Fruit fly (Drosophila melanogaster): ENCODE data around the gene CG13992.

The CG13992 gene

DNA sequence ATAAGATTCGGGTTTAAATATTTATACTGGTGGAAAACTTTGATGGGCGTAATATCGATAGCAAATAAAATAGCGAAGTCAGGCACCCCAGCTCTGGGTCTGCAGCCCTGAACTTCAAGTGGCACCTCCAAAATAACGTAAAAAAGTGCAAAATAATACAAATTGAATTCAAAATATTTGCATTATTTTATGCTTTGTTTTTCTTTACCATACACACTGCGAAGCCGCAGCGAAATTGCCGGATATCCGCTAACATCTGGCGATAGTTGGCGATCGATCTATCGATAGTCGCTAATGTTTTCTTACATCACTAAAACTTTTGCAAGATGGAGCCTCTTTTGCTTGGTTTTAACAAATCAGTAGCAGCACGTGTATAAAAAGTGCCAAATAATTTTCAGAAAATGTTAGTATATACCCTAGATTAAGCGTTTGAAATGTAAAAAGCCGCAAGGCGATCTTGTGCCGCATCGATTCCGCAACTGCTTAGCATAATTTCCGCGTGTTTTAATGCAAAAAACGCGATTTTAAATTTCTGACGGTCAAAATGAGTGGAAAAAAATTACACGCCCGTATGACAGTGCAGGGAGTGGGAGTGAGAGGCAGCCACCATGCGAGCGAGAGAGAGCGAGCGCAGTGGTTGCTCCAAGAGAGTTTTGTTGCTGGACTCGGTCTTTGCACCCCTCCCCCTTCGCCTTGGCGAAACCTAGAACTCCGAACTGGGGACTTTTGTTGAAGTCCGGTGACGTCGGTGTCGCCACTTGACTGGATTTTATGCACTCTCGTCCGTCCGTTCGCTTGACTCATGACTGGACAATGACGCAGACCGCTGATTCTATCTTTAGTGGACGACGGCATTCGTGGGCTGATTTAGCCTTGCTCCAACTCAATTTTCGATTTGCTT lies 14.1 kb upstream of the CG13992 start, which contains the start of gene eIF4A (continued):
- TF ChIP-seq CG15269 (tag; optimal IDR thresholded peaks at IDR 0.05) (no peak), Six4 (GFP tag; optimal IDR thresholded peaks at IDR 0.05) (no peak), btn (GFP tag; optimal IDR thresholded peaks at IDR 0.05) (no peak), CG18011 (GFP tag; optimal IDR thresholded peaks at IDR 0.05) (no peak), Chrac-16 (GFP tag; optimal IDR thresholded peaks at IDR 0.05) (no peak), CkIIα-i1 (GFP tag; IDR thresholded peaks at IDR 0.05) (no peak), ttk (GFP tag; IDR thresholded peaks at IDR 0.05) (no peak), rib (GFP tag; IDR thresholded peaks at IDR 0.05) (no peak), CG18599 (GFP tag; optimal IDR thresholded peaks at IDR 0.05) (peak; percentile 11), CG33557 (GFP tag; optimal IDR thresholded peaks at IDR 0.05) (peak; percentile 25), CG9609 (GFP tag; optimal IDR thresholded peaks at IDR 0.05) (peak; percentile 18), CG4328 (GFP tag; optimal IDR thresholded peaks at IDR 0.05) (no peak), CG30020 (tag; optimal IDR thresholded peaks at IDR 0.05) (peak; percentile 66), CG2889 (GFP tag; IDR thresholded peaks at IDR 0.05) (no peak), Stat92E (GFP tag; optimal IDR thresholded peaks at IDR 0.05) (peak in 1 of 3 experiments; percentile 2), klu (GFP tag; IDR thresholded peaks at IDR 0.05) (no peak), HLHmδ (GFP tag; optimal IDR thresholded peaks at IDR 0.05) (peak; percentile 6), HLH3B (GFP tag; IDR thresholded peaks at IDR 0.05) (no peak), Sox102F (GFP tag; optimal IDR thresholded peaks at IDR 0.05) (no peak), gcm2 (GFP tag; optimal IDR thresholded peaks at IDR 0.05) (peak; percentile 13), CG10979 (tag; optimal IDR thresholded peaks at IDR 0.05) (peak; percentile 1), Mrtf (GFP tag; IDR thresholded peaks at IDR 0.05) (no peak), CG4282 (GFP tag; optimal IDR thresholded peaks at IDR 0.05) (no peak), CG18764 (GFP tag; optimal IDR thresholded peaks at IDR 0.05) (no peak), cato (GFP tag; optimal IDR thresholded peaks at IDR 0.05; ENCODE audit: borderline replicate concordance) (no peak), CG15601 (tag; optimal IDR thresholded peaks at IDR 0.05) (peak; percentile 9), tgo (GFP tag; IDR thresholded peaks at IDR 0.05) (no peak), CG8765 (GFP tag; IDR thresholded peaks at IDR 0.05) (no peak), tup (GFP tag; optimal IDR thresholded peaks at IDR 0.05) (no peak), ap (GFP tag; IDR thresholded peaks at IDR 0.05) (no peak), ssp (GFP tag; IDR thresholded peaks at IDR 0.05) (no peak), CG14050 (GFP tag; IDR thresholded peaks at IDR 0.05) (no peak), gfzf (GFP tag; optimal IDR thresholded peaks at IDR 0.05) (no peak), CG10321 (GFP tag; IDR thresholded peaks at IDR 0.05) (no peak), wor (GFP tag; IDR thresholded peaks at IDR 0.05) (no peak), CG4854 (GFP tag; optimal IDR thresholded peaks at IDR 0.05) (no peak), CG9215 (GFP tag; IDR thresholded peaks at IDR 0.05) (no peak), CG10267 (tag; optimal IDR thresholded peaks at IDR 0.05) (peak; percentile 38), Oli (tag; optimal IDR thresholded peaks at IDR 0.05) (peak; percentile 14), unpg (GFP tag; optimal IDR thresholded peaks at IDR 0.05) (peak; percentile 27), CG34376 (GFP tag; optimal IDR thresholded peaks at IDR 0.05) (no peak), sim (GFP tag; IDR thresholded peaks at IDR 0.05) (no peak), CG15073 (GFP tag; optimal IDR thresholded peaks at IDR 0.05) (no peak), Dip2 (GFP tag; IDR thresholded peaks at IDR 0.05) (no peak), ems (GFP tag; optimal IDR thresholded peaks at IDR 0.05) (no peak), gce (GFP tag; IDR thresholded peaks at IDR 0.05) (no peak), corto (GFP tag; optimal IDR thresholded peaks at IDR 0.05) (no peak), CG2678 (tag; optimal IDR thresholded peaks at IDR 0.05) (peak; percentile 15), CG18476 (GFP tag; optimal IDR thresholded peaks at IDR 0.05) (no peak)
